Fruit fly (Drosophila melanogaster): ENCODE measurements around the gene ImpL2.

Gene ImpL2

dm6 chr3L:4219291-4220228 is 16.4 kb downstream of the ImpL2 start:
- TF ChIP-seq Mnt (GFP tag; optimal IDR thresholded peaks at IDR 0.05) (no peak), tj (GFP tag; optimal IDR thresholded peaks at IDR 0.05) (no peak), Hr96 (GFP tag; optimal IDR thresholded peaks at IDR 0.05) (no peak), Crg-1 (GFP tag; optimal IDR thresholded peaks at IDR 0.05) (no peak), CG5204 (GFP tag; optimal IDR thresholded peaks at IDR 0.05) (no peak), CG1620 (GFP tag; optimal IDR thresholded peaks at IDR 0.05) (no peak), cnc (optimal IDR thresholded peaks at IDR 0.05) (peak in 1 of 2 experiments; percentile 47), CG7101 (tag; optimal IDR thresholded peaks at IDR 0.05) (no peak), toe (GFP tag; optimal IDR thresholded peaks at IDR 0.05) (no peak), bab1 (GFP tag; optimal IDR thresholded peaks at IDR 0.05) (no peak), CG33017 (tag; optimal IDR thresholded peaks at IDR 0.05) (peak; percentile 8), pad (GFP tag; optimal IDR thresholded peaks at IDR 0.05) (no peak), Clk (GFP tag; optimal IDR thresholded peaks at IDR 0.05) (no peak), CG12768 (GFP tag; optimal IDR thresholded peaks at IDR 0.05) (peak; percentile 23), cic (GFP tag; optimal IDR thresholded peaks at IDR 0.05) (peak; percentile 59), CG14711 (tag; optimal IDR thresholded peaks at IDR 0.05) (no peak), CG11617 (GFP tag; optimal IDR thresholded peaks at IDR 0.05) (no peak), ovo (GFP tag; optimal IDR thresholded peaks at IDR 0.05) (no peak), CG7045 (GFP tag; optimal IDR thresholded peaks at IDR 0.05) (no peak), kay (GFP tag; ENCODE audit: borderline replicate concordance) (peak; percentile 73)

DNA sequence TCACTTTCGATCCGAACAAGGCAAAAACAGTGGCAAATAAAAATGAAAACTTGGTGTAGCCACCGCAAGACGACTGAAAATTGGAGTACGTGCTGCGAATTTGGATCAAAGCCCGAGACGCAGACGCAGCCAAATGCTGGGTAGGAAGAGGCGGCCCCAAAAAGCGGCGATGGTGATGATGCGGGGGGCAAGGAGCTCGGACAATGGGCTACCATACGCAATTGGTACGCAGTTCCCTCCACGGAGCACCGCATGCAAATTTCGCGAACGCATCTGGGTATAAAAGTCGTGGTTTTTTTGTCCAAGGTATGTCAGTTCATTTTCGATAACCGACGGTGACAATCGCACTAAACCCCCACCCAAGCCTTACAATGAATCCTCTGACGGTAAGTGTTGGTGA is 20.9 kb downstream of the ImpL2 start, which contains the start of gene Cpr64Ad:
Cpr64Ad (plus strand) TSS at position 301 of the 400 bp plus-strand sequence.
- no peak for TF ChIP-seq CG11617 (GFP tag; optimal IDR thresholded peaks at IDR 0.05)
- no peak for TF ChIP-seq Hr96 (GFP tag; optimal IDR thresholded peaks at IDR 0.05)
- TF ChIP-seq Crg-1 (GFP tag; optimal IDR thresholded peaks at IDR 0.05), result no peak
- TF ChIP-seq bab1 (GFP tag; optimal IDR thresholded peaks at IDR 0.05), result no peak
- no peak for TF ChIP-seq CG1620 (GFP tag; optimal IDR thresholded peaks at IDR 0.05)
- TF ChIP-seq CG12768 (GFP tag; optimal IDR thresholded peaks at IDR 0.05), result no peak
- TF ChIP-seq cnc (optimal IDR thresholded peaks at IDR 0.05), result no peak
- no peak for TF ChIP-seq CG5204 (GFP tag; optimal IDR thresholded peaks at IDR 0.05)
- TF ChIP-seq CG14711 (tag; optimal IDR thresholded peaks at IDR 0.05), result no peak
- TF ChIP-seq CG7101 (tag; optimal IDR thresholded peaks at IDR 0.05), result no peak
- no peak for TF ChIP-seq toe (GFP tag; optimal IDR thresholded peaks at IDR 0.05)
- TF ChIP-seq Clk (GFP tag; optimal IDR thresholded peaks at IDR 0.05), result no peak

DNA sequence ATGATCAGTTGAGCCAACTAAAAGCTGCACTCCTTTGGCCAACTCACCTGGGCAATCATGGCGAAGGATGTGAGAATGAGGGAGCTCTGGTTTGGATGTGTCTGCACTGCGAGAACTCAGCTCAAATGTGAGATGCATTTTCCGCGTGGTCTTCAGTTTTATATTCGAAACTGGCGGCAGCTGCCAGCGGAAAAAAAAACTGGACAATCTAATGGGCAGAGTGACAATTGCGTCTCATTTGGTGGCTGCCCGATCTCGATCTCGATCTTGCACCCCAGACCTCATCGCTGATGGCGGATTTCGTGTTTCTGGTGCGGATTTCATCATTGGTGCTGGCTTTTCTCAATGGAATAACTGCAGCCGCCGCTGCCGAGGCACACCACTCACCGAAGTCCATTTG is 23.1 kb downstream of the ImpL2 start, which contains the start of gene Cpr64Ac:
Cpr64Ac (minus strand) TSS at position 101 of the 400 bp plus-strand sequence.
- TF ChIP-seq tj (GFP tag; optimal IDR thresholded peaks at IDR 0.05) (no peak), CG33017 (tag; optimal IDR thresholded peaks at IDR 0.05) (no peak), pad (GFP tag; optimal IDR thresholded peaks at IDR 0.05) (no peak), CG7045 (GFP tag; optimal IDR thresholded peaks at IDR 0.05) (no peak), CG7101 (tag; optimal IDR thresholded peaks at IDR 0.05) (no peak), CG14711 (tag; optimal IDR thresholded peaks at IDR 0.05) (no peak), ovo (GFP tag; optimal IDR thresholded peaks at IDR 0.05) (no peak), CG1620 (GFP tag; optimal IDR thresholded peaks at IDR 0.05) (no peak), Clk (GFP tag; optimal IDR thresholded peaks at IDR 0.05) (no peak), Mnt (GFP tag; optimal IDR thresholded peaks at IDR 0.05) (no peak)

- TF ChIP-seq CG7045 (GFP tag; optimal IDR thresholded peaks at IDR 0.05) (no peak), pad (GFP tag; optimal IDR thresholded peaks at IDR 0.05) (no peak)
These were observed 24.5 kb downstream of the ImpL2 start, which contains the start of gene Cpr64Ab for dm6 chr3L:4211440-4211839. Gene Cpr64Ab (minus strand): TSS chr3L:4211540.

DNA sequence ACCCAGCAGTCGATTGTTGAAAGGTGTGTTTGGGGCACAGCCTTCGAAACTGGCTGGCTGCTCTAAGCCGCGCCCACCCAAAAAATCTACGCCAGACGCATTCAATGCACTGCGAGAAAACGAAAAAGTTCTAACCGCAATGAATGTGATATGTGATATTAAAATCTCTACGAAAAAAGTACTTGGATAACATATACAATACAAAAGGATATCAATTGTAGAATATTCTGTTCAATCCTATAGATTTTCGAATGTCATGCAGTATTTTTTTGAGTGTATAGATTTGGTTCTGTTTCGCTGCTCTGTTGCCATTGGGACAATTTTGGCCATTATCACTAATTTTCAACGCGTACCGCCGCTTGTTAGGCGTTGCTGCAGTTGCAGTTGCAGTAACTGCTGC is 26.2 kb downstream of the ImpL2 start:
- TF ChIP-seq Hr96 (GFP tag; optimal IDR thresholded peaks at IDR 0.05), result no peak
- no peak for TF ChIP-seq CG33017 (tag; optimal IDR thresholded peaks at IDR 0.05)
- TF ChIP-seq tj (GFP tag; optimal IDR thresholded peaks at IDR 0.05), result no peak
- TF ChIP-seq Crg-1 (GFP tag; optimal IDR thresholded peaks at IDR 0.05), result no peak
- no peak for TF ChIP-seq CG5204 (GFP tag; optimal IDR thresholded peaks at IDR 0.05)
- no peak for TF ChIP-seq CG14711 (tag; optimal IDR thresholded peaks at IDR 0.05)

DNA sequence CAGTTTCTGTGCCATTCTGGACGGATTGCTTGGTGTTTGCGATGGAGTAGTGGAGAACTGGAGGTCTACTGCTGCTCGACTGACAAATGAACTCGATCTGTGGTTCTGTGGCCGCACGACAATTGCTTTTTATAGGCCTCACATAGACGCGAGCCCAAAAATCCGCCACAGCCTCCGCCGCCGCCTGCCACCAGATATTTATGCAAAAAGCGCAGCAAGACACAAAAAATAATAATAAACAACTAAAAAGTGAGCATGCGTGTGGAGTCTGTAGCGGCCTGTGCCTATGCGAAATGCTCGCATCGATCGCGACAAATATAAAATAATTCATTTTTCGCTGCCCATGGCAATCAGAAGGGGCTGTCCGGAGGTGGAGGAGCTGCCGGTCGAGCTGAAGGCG is 26.9 kb downstream of the ImpL2 start, which contains the start of gene Cpr64Aa:
Cpr64Aa (minus strand) TSS at position 101 of the 400 bp plus-strand sequence.
- TF ChIP-seq cnc (optimal IDR thresholded peaks at IDR 0.05) (no peak), CG1620 (GFP tag; optimal IDR thresholded peaks at IDR 0.05) (no peak)

- no peak for TF ChIP-seq CG7045 (GFP tag; optimal IDR thresholded peaks at IDR 0.05)
- no peak for TF ChIP-seq Clk (GFP tag; optimal IDR thresholded peaks at IDR 0.05)
- TF ChIP-seq CG5204 (GFP tag; optimal IDR thresholded peaks at IDR 0.05), result no peak
- no peak for TF ChIP-seq toe (GFP tag; optimal IDR thresholded peaks at IDR 0.05)
- TF ChIP-seq Mnt (GFP tag; optimal IDR thresholded peaks at IDR 0.05), result no peak
- no peak for TF ChIP-seq CG12768 (GFP tag; optimal IDR thresholded peaks at IDR 0.05)
- TF ChIP-seq cnc (optimal IDR thresholded peaks at IDR 0.05), result no peak
- TF ChIP-seq Hr96 (GFP tag; optimal IDR thresholded peaks at IDR 0.05), result no peak
- TF ChIP-seq CG11617 (GFP tag; optimal IDR thresholded peaks at IDR 0.05), result no peak
- no peak for TF ChIP-seq bab1 (GFP tag; optimal IDR thresholded peaks at IDR 0.05)
- no peak for TF ChIP-seq CG14711 (tag; optimal IDR thresholded peaks at IDR 0.05)
- TF ChIP-seq CG33017 (tag; optimal IDR thresholded peaks at IDR 0.05), result no peak
These were observed 31.1 kb downstream of the ImpL2 start for dm6 chr3L:4204867-4205266.
